Fruit fly (Drosophila melanogaster): ENCODE results near the gene CG18581.

CG18581 gene

DNA sequence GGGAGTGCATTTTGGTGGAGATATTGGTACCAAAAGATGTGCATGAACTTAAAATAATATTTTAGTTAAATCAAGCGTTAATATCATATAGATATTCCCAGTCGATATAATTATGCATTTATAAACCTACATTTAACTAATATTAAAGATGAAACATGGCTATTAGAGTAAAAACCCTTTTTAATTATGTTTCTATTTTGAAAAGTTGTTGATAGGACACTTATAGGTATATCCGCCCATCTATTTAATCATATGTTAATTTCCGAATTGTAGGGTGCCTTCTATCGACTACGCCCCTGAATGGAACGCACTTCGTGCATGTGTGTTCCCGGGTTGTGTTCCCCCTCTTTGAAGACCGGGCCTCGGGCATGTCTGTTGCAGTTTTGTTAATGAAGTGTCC is 44.2 kb downstream of the CG18581 start:
- TF ChIP-seq fd96Ca (GFP tag; IDR thresholded peaks at IDR 0.05) (no peak), CG34367 (tag; optimal IDR thresholded peaks at IDR 0.05) (peak; percentile 47), CG12605 (GFP tag; IDR thresholded peaks at IDR 0.05) (no peak), Ets98B (GFP tag; IDR thresholded peaks at IDR 0.05) (no peak), CG4496 (GFP tag; IDR thresholded peaks at IDR 0.05) (no peak), Snoo (tag; optimal IDR thresholded peaks at IDR 0.05) (no peak), EcR (GFP tag; optimal IDR thresholded peaks at IDR 0.05) (no peak), rn (GFP tag; IDR thresholded peaks at IDR 0.05) (no peak), CG8159 (tag; optimal IDR thresholded peaks at IDR 0.05) (peak; percentile 71), Pif1A (GFP tag; optimal IDR thresholded peaks at IDR 0.05) (peak; percentile 49), CG17806 (tag; optimal IDR thresholded peaks at IDR 0.05) (peak; percentile 59), CG13204 (GFP tag; optimal IDR thresholded peaks at IDR 0.05) (no peak), gl (tag; optimal IDR thresholded peaks at IDR 0.05) (no peak), Pif1B (GFP tag; optimal IDR thresholded peaks at IDR 0.05) (peak; percentile 46), CG10348 (GFP tag; IDR thresholded peaks at IDR 0.05) (no peak), CG14655 (GFP tag; optimal IDR thresholded peaks at IDR 0.05) (peak; percentile 70), CG15710 (tag; optimal IDR thresholded peaks at IDR 0.05) (peak; percentile 65), CG32121 (GFP tag; IDR thresholded peaks at IDR 0.05) (no peak), CG9948 (tag; optimal IDR thresholded peaks at IDR 0.05) (peak; percentile 68), CG8301 (tag; optimal IDR thresholded peaks at IDR 0.05) (peak; percentile 57), D1 (tag; optimal IDR thresholded peaks at IDR 0.05) (peak; percentile 0)

DNA sequence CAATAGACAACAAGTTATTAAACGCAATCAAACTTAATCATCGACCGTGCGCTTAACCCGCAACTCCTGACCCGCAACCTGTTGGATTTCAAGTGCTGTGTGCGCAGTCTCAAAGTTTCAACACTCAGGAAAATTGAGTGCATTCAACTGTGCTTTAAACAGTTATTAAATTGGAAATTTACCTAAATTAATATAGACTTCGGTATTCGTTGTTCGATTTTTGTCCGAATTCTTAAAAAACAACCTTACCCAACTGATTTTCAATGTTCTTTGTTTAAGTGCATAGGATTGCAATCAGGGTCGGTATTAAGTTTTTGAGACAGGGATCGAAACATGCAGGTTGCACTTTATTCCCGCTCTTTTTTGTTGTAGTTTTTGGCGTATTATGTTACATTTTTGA is 44.9 kb downstream of the CG18581 start:
- TF ChIP-seq Snoo (tag; optimal IDR thresholded peaks at IDR 0.05) = no peak
- peak; percentile 37 for TF ChIP-seq CG15710 (tag; optimal IDR thresholded peaks at IDR 0.05)
- TF ChIP-seq rn (GFP tag; IDR thresholded peaks at IDR 0.05) = 0 out of 2 replicates have a peak, but pooled peaks have one; percentile 40
- no peak for TF ChIP-seq D1 (tag; optimal IDR thresholded peaks at IDR 0.05)
- TF ChIP-seq CG8159 (tag; optimal IDR thresholded peaks at IDR 0.05) = peak; percentile 61
- peak; percentile 45 for TF ChIP-seq CG34367 (tag; optimal IDR thresholded peaks at IDR 0.05)
- peak; percentile 79 for TF ChIP-seq Ets98B (GFP tag; IDR thresholded peaks at IDR 0.05)
- no peak for TF ChIP-seq gl (tag; optimal IDR thresholded peaks at IDR 0.05)
- peak; percentile 54 for TF ChIP-seq CG8301 (tag; optimal IDR thresholded peaks at IDR 0.05)
- peak; percentile 79 for TF ChIP-seq CG12605 (GFP tag; IDR thresholded peaks at IDR 0.05)
- TF ChIP-seq CG9948 (tag; optimal IDR thresholded peaks at IDR 0.05) = peak; percentile 61
- TF ChIP-seq Pif1B (GFP tag; optimal IDR thresholded peaks at IDR 0.05) = no peak
- TF ChIP-seq CG13204 (GFP tag; optimal IDR thresholded peaks at IDR 0.05) = no peak
- peak; percentile 41 for TF ChIP-seq Pif1A (GFP tag; optimal IDR thresholded peaks at IDR 0.05)
- TF ChIP-seq EcR (GFP tag; optimal IDR thresholded peaks at IDR 0.05) = no peak
- peak; percentile 62; the same call in 2 of the 3 replicates for TF ChIP-seq fd96Ca (GFP tag; IDR thresholded peaks at IDR 0.05)
- peak; percentile 58 for TF ChIP-seq CG17806 (tag; optimal IDR thresholded peaks at IDR 0.05)
- no peak for TF ChIP-seq CG10348 (GFP tag; IDR thresholded peaks at IDR 0.05)
- TF ChIP-seq CG32121 (GFP tag; IDR thresholded peaks at IDR 0.05) = peak; percentile 69
- no peak for TF ChIP-seq CG14655 (GFP tag; optimal IDR thresholded peaks at IDR 0.05)
- TF ChIP-seq CG4496 (GFP tag; IDR thresholded peaks at IDR 0.05) = peak; percentile 77; the same call in 2 of the 3 replicates
